Fruit fly (Drosophila melanogaster) Kc167 (cell line): ENCODE data around the gene Exo70.

Experiments
- Myc ChIP-seq: fragments of >200 bp; optimal IDR thresholded peaks from 2 replicates; lab custom pipeline; 2017; ENCODE audit warnings: missing external identifiers
- Sin3A ChIP-seq: fragments of >200 bp; optimal IDR thresholded peaks from 2 replicates; lab custom pipeline; 2018; ENCODE audit warnings: missing external identifiers
- h ChIP-seq: fragments of >200 bp; optimal IDR thresholded peaks from 3 replicates; lab custom pipeline; 2018; ENCODE audit warnings: missing external identifiers
- insv ChIP-seq: fragments of >200 bp; optimal IDR thresholded peaks from 3 replicates; lab custom pipeline; 2018; ENCODE audit warnings: missing external identifiers
- psq ChIP-seq: fragments of >200 bp; optimal IDR thresholded peaks from 2 replicates; lab custom pipeline; 2017; ENCODE audit warnings: missing external identifiers
- ttk ChIP-seq: sonication (Bioruptor generic); optimal IDR thresholded peaks from 2 replicates; lab custom pipeline; 2017; ENCODE audit warnings: missing external identifiers

- TF ChIP-seq ttk (lab: Kevin White, UChicago), result no peak
- no peak for TF ChIP-seq h (lab: Kevin White, UChicago)
- no peak for TF ChIP-seq insv (lab: Kevin White, UChicago)
- TF ChIP-seq Myc, result no peak
- no peak for TF ChIP-seq psq (lab: Kevin White, UChicago)
- TF ChIP-seq Sin3A, result no peak
Observed at dm6 chr3L:8398763-8399445, 12.7 kb upstream of the Exo70 start.
